Fruit fly (Drosophila melanogaster) whole organism, pupa: ENCODE measurements around the gene CG17321.

Source experiments
- CG10348 ChIP-seq: fragments of 200-800 bp; sonication (Bioruptor generic); IDR thresholded peaks from 2 replicates; pipeline ENCODE4 v1.3.6; 2022; ENCODE audit warnings: missing biosample characterization, missing genetic modification characterization
- CG12605 ChIP-seq: fragments of 200-800 bp; sonication (Bioruptor generic); IDR thresholded peaks from 2 replicates; pipeline ENCODE4 v1.3.6; 2022; ENCODE audit warnings: missing biosample characterization, missing genetic modification characterization
- CG13204 ChIP-seq: fragments of 200-800 bp; sonication (Bioruptor generic); optimal IDR thresholded peaks from 2 replicates; lab custom pipeline; 2018; ENCODE audit warnings: missing biosample characterization, mild to moderate bottlenecking, missing genetic modification characterization, moderate library complexity
- CG14655 ChIP-seq: fragments of 200-800 bp; sonication (Bioruptor generic); optimal IDR thresholded peaks from 3 replicates; lab custom pipeline; 2017; ENCODE audit warnings: mild to moderate bottlenecking, missing biosample characterization, missing genetic modification reagents, missing genetic modification characterization
- CG15710 ChIP-seq: fragments of 200-800 bp; sonication (Bioruptor generic); optimal IDR thresholded peaks from 2 replicates; lab custom pipeline; 2018; ENCODE audit warnings: missing biosample characterization, mild to moderate bottlenecking, missing genetic modification characterization, moderate library complexity
- CG17806 ChIP-seq: fragments of 200-800 bp; sonication (Bioruptor generic); optimal IDR thresholded peaks from 2 replicates; lab custom pipeline; 2018; ENCODE audit warnings: missing biosample characterization, mild to moderate bottlenecking, missing genetic modification characterization, moderate library complexity
- CG32121 ChIP-seq: fragments of 200-800 bp; sonication (Bioruptor generic); IDR thresholded peaks from 2 replicates; pipeline ENCODE4 v1.3.6; 2022; ENCODE audit warnings: missing biosample characterization, missing genetic modification characterization
- CG34367 ChIP-seq: fragments of 200-800 bp; sonication (Bioruptor generic); optimal IDR thresholded peaks from 2 replicates; lab custom pipeline; 2018; ENCODE audit warnings: missing biosample characterization, mild to moderate bottlenecking, missing genetic modification characterization
- CG4496 ChIP-seq: fragments of 200-800 bp; sonication (Bioruptor generic); IDR thresholded peaks from 3 replicates; pipeline ENCODE4 v1.3.6; 2022; ENCODE audit warnings: missing biosample characterization, missing genetic modification characterization
- CG8159 ChIP-seq: fragments of 200-800 bp; sonication (Bioruptor generic); optimal IDR thresholded peaks from 3 replicates; lab custom pipeline; 2018; ENCODE audit warnings: missing biosample characterization, mild to moderate bottlenecking, missing genetic modification characterization, moderate library complexity
- CG8301 ChIP-seq: fragments of 200-800 bp; sonication (Bioruptor generic); optimal IDR thresholded peaks from 2 replicates; lab custom pipeline; 2018; ENCODE audit warnings: missing biosample characterization, mild to moderate bottlenecking, missing genetic modification characterization
- CG9948 ChIP-seq: fragments of 200-800 bp; sonication (Bioruptor generic); optimal IDR thresholded peaks from 2 replicates; lab custom pipeline; 2018; ENCODE audit warnings: missing biosample characterization, mild to moderate bottlenecking, missing genetic modification characterization, moderate library complexity
- D1 ChIP-seq: fragments of 200-800 bp; sonication (Bioruptor generic); optimal IDR thresholded peaks from 2 replicates; lab custom pipeline; 2018; ENCODE audit warnings: missing biosample characterization, mild to moderate bottlenecking, missing genetic modification characterization, moderate library complexity
- EcR ChIP-seq: fragments of 200-800 bp; sonication (Bioruptor generic); optimal IDR thresholded peaks from 3 replicates; lab custom pipeline; 2019; ENCODE audit warnings: missing biosample characterization, missing genetic modification characterization, mild to moderate bottlenecking, moderate library complexity, missing genetic modification reagents
- Ets98B ChIP-seq: fragments of 200-800 bp; sonication (Bioruptor generic); IDR thresholded peaks from 2 replicates; pipeline ENCODE4 v1.3.6; 2022; ENCODE audit warnings: missing biosample characterization, missing genetic modification characterization
- Pif1A ChIP-seq: fragments of 200-800 bp; sonication (Bioruptor generic); optimal IDR thresholded peaks from 3 replicates; lab custom pipeline; 2016; ENCODE audit warnings: missing biosample characterization, missing genetic modification characterization
- Pif1B ChIP-seq: fragments of 200-800 bp; sonication (Bioruptor generic); optimal IDR thresholded peaks from 3 replicates; lab custom pipeline; 2016; ENCODE audit warnings: missing biosample characterization, missing genetic modification characterization
- Snoo ChIP-seq: fragments of 200-800 bp; sonication (Bioruptor generic); optimal IDR thresholded peaks from 3 replicates; lab custom pipeline; 2017; ENCODE audit warnings: missing biosample characterization, mild to moderate bottlenecking, missing genetic modification characterization, inconsistent platforms
- fd96Ca ChIP-seq: fragments of 200-800 bp; sonication (Bioruptor generic); IDR thresholded peaks from 3 replicates; pipeline ENCODE4 v1.3.6; 2022; ENCODE audit warnings: missing biosample characterization, missing genetic modification characterization
- gl ChIP-seq: fragments of 200-800 bp; sonication (Bioruptor generic); optimal IDR thresholded peaks from 2 replicates; lab custom pipeline; 2018; ENCODE audit warnings: missing biosample characterization, mild to moderate bottlenecking, missing genetic modification characterization
- rn ChIP-seq: fragments of 200-800 bp; sonication (Bioruptor generic); IDR thresholded peaks from 2 replicates; pipeline ENCODE4 v1.3.6; 2022; ENCODE audit warnings: missing biosample characterization, missing genetic modification characterization

Gene CG17321

DNA sequence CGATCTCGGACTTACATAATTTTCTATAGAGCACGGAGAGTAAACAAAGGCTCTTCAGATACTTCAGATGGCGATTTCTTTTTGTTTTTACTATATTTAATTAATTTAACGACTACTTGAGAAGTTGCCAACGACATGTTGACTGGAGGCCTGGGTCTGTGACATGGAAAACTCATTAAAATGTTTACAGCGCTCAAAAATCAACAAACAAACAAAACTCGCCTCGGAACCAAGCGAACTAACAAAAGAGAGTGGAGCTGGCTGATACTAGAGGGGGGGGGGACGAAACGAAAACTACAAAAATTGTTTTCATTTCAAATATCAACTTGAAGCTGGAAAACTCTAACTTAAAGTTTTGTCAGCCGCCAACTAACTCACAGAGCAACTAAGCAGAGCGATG lies 33.5 kb downstream of the CG17321 start:
- TF ChIP-seq CG17806 (tag; lab: Kevin White, UChicago) = no peak
- no peak for TF ChIP-seq Pif1B (GFP tag; lab: Kevin White, UChicago)
- no peak for TF ChIP-seq CG32121 (GFP tag; lab: Robert Waterston, UW)
- TF ChIP-seq CG14655 (GFP tag; lab: Kevin White, UChicago) = no peak
- no peak for TF ChIP-seq Ets98B (GFP tag; lab: Robert Waterston, UW)

DNA sequence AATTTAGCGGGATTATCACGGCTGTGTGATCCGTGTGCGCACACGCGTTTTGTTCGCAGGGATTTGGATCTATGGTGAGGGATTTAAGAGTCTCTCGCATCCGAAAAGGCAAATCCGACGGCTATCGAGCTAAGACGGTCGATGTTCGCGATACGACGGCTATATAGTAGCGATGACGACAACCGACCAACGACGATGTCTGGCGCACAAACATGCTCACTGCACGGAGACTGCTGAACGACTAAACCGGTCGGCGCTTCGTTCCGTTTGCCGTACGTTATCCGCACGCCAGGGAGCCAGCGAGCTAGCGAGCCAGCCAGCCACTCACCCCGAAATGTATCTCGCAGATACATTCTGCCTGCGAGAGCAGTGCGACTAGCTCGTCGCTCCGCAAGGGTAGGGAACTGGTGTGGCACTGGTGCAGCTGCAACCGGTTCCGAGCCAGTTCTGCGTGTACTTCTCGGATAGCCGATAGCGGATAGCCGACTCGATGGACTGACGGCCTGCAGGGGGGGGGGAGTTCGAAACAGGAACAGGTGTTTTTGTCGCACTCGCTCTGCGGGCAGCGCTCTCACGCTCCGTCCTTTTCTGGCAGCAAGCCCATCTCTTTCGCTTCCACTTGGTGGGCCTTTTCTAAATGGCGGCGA lies 36.2 kb downstream of the CG17321 start, which contains the start of gene tup:
TSS of gene tup (minus strand) at position 248 of the 647 bp plus-strand sequence.
- peak; percentile 16 for TF ChIP-seq Pif1A (GFP tag; lab: Kevin White, UChicago)
- TF ChIP-seq CG32121 (GFP tag; lab: Robert Waterston, UW) = peak; percentile 33; the same call in 1 of the 2 replicates
- TF ChIP-seq CG17806 (tag; lab: Kevin White, UChicago) = no peak
- TF ChIP-seq CG8301 = no peak
- TF ChIP-seq fd96Ca (GFP tag; lab: Robert Waterston, UW) = peak; percentile 28; the same call in 1 of the 3 replicates
- peak; percentile 67; the same call in 2 of the 3 replicates for TF ChIP-seq CG4496 (GFP tag; lab: Robert Waterston, UW)
- TF ChIP-seq CG12605 (GFP tag; lab: Robert Waterston, UW) = no peak
- TF ChIP-seq CG14655 (GFP tag; lab: Kevin White, UChicago) = no peak
- peak; percentile 7 for TF ChIP-seq D1
- peak; percentile 51 for TF ChIP-seq CG13204 (GFP tag; lab: Kevin White, UChicago)
- no peak for TF ChIP-seq CG10348 (GFP tag; lab: Robert Waterston, UW)
- TF ChIP-seq EcR (GFP tag; lab: Kevin White, UChicago) = peak; percentile 70
- no peak for TF ChIP-seq CG8159

DNA sequence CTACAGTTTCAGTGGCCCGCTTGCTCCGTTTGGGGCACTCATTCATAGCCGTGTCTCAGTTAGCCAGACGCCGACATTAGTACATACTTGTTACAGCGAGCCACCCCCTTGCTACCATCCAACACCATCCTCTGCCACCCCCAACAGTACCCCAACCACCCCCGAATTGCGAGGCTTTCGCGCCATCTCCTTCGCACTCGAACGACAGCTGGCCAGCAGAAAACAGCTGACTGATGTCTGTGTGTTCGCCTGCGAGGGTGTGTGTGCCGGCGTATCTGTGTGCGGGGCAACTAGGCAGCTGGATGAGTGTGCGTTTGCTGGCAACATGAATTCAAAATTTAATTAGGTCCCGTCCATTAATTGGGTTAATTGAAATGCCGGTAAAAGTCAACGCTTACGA lies 37.8 kb downstream of the CG17321 start:
- TF ChIP-seq Ets98B (GFP tag; lab: Robert Waterston, UW) = no peak
- TF ChIP-seq Snoo = no peak
- TF ChIP-seq CG13204 (GFP tag; lab: Kevin White, UChicago) = no peak
- TF ChIP-seq gl = no peak
- no peak for TF ChIP-seq CG34367
- no peak for TF ChIP-seq CG8159
- no peak for TF ChIP-seq CG4496 (GFP tag; lab: Robert Waterston, UW)
- TF ChIP-seq Pif1A (GFP tag; lab: Kevin White, UChicago) = no peak
- no peak for TF ChIP-seq fd96Ca (GFP tag; lab: Robert Waterston, UW)
- TF ChIP-seq CG9948 (tag; lab: Kevin White, UChicago) = no peak
- no peak for TF ChIP-seq CG17806 (tag; lab: Kevin White, UChicago)
- TF ChIP-seq Pif1B (GFP tag; lab: Kevin White, UChicago) = no peak
- TF ChIP-seq CG14655 (GFP tag; lab: Kevin White, UChicago) = no peak
- no peak for TF ChIP-seq CG32121 (GFP tag; lab: Robert Waterston, UW)
- TF ChIP-seq EcR (GFP tag; lab: Kevin White, UChicago) = no peak
- TF ChIP-seq rn (GFP tag; lab: Robert Waterston, UW) = no peak
- no peak for TF ChIP-seq CG8301
- no peak for TF ChIP-seq CG15710 (tag; lab: Kevin White, UChicago)
- no peak for TF ChIP-seq D1
- TF ChIP-seq CG12605 (GFP tag; lab: Robert Waterston, UW) = no peak

DNA sequence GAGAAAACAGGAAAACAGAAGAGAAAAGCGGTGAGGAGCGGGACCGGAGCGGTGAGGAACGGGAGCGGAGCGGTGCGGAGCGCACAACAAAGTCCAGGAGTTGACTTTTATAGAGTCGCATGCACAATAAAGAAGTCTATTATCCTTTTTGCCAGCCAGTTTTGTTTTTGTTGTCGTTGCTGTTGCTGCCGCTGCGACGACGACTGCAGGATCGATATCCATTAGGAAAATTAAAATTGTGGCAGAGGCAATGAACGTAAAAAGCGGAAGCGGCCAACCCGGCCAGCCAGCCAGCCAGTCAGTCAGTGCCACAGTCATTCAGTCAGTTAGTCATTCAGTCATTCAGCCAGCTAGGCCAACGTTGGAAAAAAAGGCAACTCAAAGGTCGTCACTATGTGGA lies 39.8 kb downstream of the CG17321 start:
- TF ChIP-seq CG32121 (GFP tag; lab: Robert Waterston, UW) = no peak

DNA sequence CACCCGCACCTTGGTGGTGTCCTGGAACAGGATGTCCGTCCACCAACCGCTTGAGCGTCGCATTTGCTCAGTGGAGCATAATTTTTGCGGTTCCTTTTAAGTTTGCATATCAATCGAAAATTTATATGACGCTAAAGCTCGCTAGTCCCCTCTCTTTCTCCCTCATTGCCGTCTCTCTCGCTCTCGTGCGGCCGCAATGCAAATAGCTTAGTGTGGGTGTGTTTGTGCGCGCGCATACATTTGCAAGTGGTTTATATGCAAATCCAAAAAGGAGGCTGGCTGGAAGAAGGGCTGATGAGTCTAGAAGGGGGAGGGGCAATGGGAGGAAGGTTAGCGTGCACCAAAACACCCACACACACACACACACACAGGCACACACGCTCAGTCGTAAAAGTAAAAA lies 41.9 kb downstream of the CG17321 start:
- TF ChIP-seq CG34367 = no peak
- TF ChIP-seq EcR (GFP tag; lab: Kevin White, UChicago) = no peak
- TF ChIP-seq CG8301 = no peak
- TF ChIP-seq CG17806 (tag; lab: Kevin White, UChicago) = no peak
- no peak for TF ChIP-seq gl
- no peak for TF ChIP-seq rn (GFP tag; lab: Robert Waterston, UW)
- no peak for TF ChIP-seq CG13204 (GFP tag; lab: Kevin White, UChicago)
- no peak for TF ChIP-seq CG9948 (tag; lab: Kevin White, UChicago)
- no peak for TF ChIP-seq Pif1A (GFP tag; lab: Kevin White, UChicago)
- TF ChIP-seq CG10348 (GFP tag; lab: Robert Waterston, UW) = no peak
- TF ChIP-seq, all 21 proteins: peak for 0

DNA sequence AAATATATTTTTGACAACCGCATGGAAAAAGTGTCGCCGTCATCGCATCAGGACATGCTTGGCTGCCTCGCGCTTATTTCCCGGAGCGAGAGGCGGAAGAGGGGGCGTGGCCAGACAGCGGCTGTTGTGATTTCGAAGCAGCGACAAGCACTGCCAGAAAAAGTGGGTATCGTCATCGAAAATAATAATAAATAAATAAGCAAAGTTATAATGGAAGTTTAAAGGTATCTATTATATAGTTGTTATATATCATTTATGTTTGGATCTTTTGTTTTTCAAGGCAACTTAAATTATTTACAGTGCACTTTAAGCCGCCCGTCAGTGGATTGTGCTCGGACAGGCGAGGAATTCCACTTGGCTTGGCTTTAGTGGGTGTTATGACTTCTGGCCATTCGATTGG lies 44.3 kb downstream of the CG17321 start:
- TF ChIP-seq CG8159 (peak; percentile 29), CG15710 (tag; lab: Kevin White, UChicago) (peak; percentile 28), CG17806 (tag; lab: Kevin White, UChicago) (peak; percentile 1), Snoo (no peak), Pif1A (GFP tag; lab: Kevin White, UChicago) (no peak), Ets98B (GFP tag; lab: Robert Waterston, UW) (no peak), EcR (GFP tag; lab: Kevin White, UChicago) (no peak), CG9948 (tag; lab: Kevin White, UChicago) (peak; percentile 15), CG12605 (GFP tag; lab: Robert Waterston, UW) (no peak), CG34367 (no peak)
